Fruit fly (Drosophila melanogaster) whole organism, larva: ENCODE measurements around the gene CG32354.
A peak's percentile ranks its signal among the peaks of the same experiment; 100 is the strongest.

Experiments
- noc ChIP-seq: fragments of 200-800 bp; sonication (Bioruptor generic); optimal IDR thresholded peaks from 3 replicates; lab custom pipeline; 2019; ENCODE audit warnings: missing biosample characterization, mild to moderate bottlenecking, missing genetic modification characterization, moderate library complexity

The CG32354 gene

dm6 chr3L:8421361-8421760 lies 644 bp downstream of the CG32354 start:
- no peak for TF ChIP-seq noc (tag; lab: Kevin White, UChicago)

DNA sequence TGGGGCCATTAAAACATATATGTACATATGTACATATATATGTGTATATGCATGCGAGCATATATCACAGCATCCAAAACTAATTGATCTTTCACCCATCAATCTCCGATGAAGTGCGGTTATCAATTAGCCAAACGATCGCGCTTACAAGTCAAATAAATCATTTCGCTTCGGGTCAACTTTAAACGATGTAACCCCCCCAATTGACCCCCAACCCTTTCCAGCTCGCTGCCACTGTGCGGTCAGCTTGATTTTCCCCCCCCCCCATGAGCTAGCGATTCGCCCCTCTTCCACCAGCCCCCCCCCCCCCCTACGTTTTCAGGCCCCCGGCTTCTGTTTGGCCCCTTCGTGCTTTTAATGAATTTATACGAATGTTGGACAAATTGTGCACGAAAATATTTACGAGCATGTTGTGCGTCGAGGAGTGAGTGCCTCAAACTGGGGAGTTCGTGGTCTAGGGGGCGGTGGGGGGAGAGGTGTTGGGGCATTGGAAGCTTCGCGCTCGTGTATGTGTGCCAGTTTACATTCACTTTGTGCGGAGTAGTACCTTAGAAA lies 2.3 kb downstream of the CG32354 start:
- TF ChIP-seq noc (tag; lab: Kevin White, UChicago) = no peak

DNA sequence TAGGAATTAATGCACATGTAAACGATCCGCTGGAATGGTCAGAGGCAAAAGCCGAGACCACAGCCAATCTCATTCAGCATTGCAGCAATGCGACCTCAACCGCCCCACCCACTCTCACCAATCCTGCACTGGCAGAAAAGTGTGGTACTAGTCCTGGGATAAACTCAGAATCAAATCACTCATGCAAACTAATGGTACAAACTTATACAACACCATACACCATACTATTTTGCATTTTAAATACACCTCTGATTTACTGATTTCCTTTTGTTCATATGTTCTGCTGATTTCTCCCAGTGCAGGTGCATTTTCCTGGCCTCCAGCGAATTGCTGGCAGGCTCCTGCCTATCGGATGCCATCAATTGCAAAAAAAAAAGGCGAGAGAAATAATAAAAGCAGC lies 3.0 kb downstream of the CG32354 start:
- TF ChIP-seq noc (tag; lab: Kevin White, UChicago) = no peak

- TF ChIP-seq noc (tag; lab: Kevin White, UChicago) = no peak
These were observed 9.3 kb downstream of the CG32354 start, which contains the start of the genes Oseg1 and mtrm for dm6 chr3L:8412725-8413124. Gene Oseg1 (minus strand): TSS chr3L:8412825. Gene mtrm (plus strand): TSS chr3L:8413012.

DNA sequence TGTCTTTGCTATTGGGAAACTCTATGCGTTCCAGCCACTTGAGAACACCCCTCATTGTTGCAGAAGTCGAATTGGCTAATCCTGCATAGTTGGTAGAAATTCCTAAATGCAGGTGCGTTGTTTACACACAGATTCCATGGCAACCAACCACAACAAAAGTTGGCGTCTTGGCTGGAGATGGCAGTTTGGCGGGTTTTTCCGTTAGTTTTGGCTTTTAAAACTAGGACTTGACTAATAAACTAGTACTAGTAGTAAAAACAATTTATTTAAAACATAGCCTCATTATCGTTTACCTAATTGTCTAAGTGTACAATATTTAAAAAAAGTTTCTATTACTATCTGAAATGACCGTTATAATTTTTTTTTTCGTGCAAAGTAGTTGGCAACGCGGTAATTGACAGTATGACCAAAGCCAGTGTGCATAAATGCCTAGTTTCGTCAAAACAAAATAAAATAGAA lies 10.5 kb downstream of the CG32354 start, which contains the start of gene Exo70:
TSS of gene Exo70 (plus strand) at position 413 of the 459 bp plus-strand sequence.
- TF ChIP-seq noc (tag; lab: Kevin White, UChicago) = no peak

- no peak for TF ChIP-seq noc (tag; lab: Kevin White, UChicago)
These were observed 16.9 kb downstream of the CG32354 start, which contains the start of the genes Tpt, mkg-p and CG13667 for dm6 chr3L:8405123-8405522. Gene Tpt (minus strand): TSS chr3L:8405277. Gene mkg-p (minus strand): TSS chr3L:8405277. Gene CG13667 (plus strand): TSS chr3L:8405454.

DNA sequence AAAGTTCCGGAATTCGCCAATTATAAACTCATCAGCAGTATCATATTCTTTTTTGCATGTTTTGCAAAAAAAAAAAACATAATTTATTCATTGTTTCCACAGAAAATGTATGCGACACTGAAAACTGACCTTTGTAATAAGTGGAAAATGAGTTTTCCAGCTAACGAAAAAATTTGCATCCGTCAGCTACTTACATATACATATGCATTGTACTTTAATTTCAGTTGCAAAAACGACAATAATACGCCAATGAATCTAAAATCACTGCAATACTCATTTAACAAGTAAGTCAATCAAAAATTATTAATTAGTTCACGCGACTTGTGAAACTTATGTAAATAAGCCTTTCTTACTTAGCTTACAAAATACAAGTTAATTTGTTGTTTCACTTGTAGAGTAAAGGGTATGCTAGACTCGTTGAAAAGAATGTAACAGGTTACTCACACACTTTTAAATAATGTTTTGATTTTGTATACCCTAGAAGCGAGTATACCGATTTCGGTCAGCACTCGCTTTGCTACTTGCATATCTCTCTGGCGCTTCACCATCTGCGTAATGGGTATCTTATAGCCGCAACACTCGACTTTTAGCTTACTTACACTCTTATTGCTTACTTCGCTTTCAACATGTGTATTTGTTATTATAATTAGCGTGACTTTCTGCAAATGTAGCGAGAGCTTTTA lies 23.1 kb downstream of the CG32354 start:
- no peak for TF ChIP-seq noc (tag; lab: Kevin White, UChicago)

DNA sequence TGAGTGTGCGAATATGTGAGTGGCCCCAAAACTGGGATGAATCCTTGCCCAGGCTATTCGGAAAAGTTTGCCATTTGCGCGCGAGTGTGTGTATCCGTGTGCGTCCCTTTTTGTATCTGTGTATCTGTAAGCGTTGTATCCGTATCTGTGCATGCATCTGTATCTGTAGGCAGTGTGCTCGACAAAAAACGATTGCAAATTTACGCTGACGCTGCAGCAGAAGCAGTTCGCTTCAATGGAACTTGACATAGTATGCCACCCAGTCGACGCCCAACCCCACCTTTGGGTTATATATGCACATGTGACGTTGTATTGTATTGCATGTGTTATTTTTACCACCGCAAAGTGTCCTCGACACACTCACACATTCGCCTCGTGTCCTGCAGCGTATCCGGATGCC lies 25.8 kb downstream of the CG32354 start:
- TF ChIP-seq noc (tag; lab: Kevin White, UChicago) = no peak

DNA sequence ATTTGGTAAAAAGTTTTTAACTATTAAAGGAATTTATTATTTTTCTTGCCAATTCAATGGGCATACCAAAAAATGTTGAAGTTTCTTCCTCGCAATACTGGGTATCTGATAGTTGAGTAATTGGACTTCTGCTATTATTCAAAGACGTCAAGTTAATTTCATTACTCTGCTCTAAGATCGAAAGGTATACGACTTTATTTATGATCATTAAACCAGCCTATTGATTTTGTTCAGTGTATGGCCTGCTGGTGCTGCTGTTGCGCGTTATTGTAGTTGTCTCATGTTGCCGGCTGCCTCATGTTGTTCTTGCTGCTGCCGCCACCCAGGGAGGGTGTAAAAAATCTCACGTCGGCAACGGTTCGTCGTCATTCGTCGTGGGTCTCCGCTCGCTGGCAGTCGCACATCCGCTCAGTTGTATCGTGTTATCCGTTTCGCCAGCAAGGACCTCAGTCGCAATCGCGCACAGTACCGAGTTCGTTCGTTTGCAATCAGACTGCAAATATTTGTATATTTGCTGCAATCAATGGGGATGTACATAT lies 26.3 kb downstream of the CG32354 start, which contains the start of gene CG7120:
TSS of gene CG7120 (plus strand) at position 371 of the 539 bp plus-strand sequence.
- no peak for TF ChIP-seq noc (tag; lab: Kevin White, UChicago)

- TF ChIP-seq noc (tag; lab: Kevin White, UChicago) = no peak
These were observed 27.1 kb downstream of the CG32354 start for dm6 chr3L:8394944-8395343.

- peak; percentile 81 for TF ChIP-seq noc (tag; lab: Kevin White, UChicago)
These were observed 27.9 kb downstream of the CG32354 start for dm6 chr3L:8394132-8394531.

dm6 chr3L:8393549-8393948 lies 28.5 kb downstream of the CG32354 start, which contains the start of gene Jon66Cii:
Gene Jon66Cii (minus strand): TSS chr3L:8393649.
- no peak for TF ChIP-seq noc (tag; lab: Kevin White, UChicago)

dm6 chr3L:8391240-8391639 lies 30.8 kb downstream of the CG32354 start, which contains the start of gene Jon66Ci:
Gene Jon66Ci (plus strand): TSS chr3L:8391540.
- peak; percentile 33 for TF ChIP-seq noc (tag; lab: Kevin White, UChicago)

- no peak for TF ChIP-seq noc (tag; lab: Kevin White, UChicago)
These were observed 37.0 kb downstream of the CG32354 start for dm6 chr3L:8385055-8385454.

dm6 chr3L:8383968-8384367 lies 38.0 kb downstream of the CG32354 start:
- no peak for TF ChIP-seq noc (tag; lab: Kevin White, UChicago)

- TF ChIP-seq noc (tag; lab: Kevin White, UChicago) = no peak
These were observed 42.8 kb downstream of the CG32354 start for dm6 chr3L:8379161-8379560.
